Fruit fly (Drosophila melanogaster): Measurements from ENCODE around the gene CG42784.
"Not testable (repeated sequence)": the region's sequence is repeated elsewhere in the genome, so short reads cannot be mapped to it uniquely, and the experiment has no call there.

The CG42784 gene

DNA sequence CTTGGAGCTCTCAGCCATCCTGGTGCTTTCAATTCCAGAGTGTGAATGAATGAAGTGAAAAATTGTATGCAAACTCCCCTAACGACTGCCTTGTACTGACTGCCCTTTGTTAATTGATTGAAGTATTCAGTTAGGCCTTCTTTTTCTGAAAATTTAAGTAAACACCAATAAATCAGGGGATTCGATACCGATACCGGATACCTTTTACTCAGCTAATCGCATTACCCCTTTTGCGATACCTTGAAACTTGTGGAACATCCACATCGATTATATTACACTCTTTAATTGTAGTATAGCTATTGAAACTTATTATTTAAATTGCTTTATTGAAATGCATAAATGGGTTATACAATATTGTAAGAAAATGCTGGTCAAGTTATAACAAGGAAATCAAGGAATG, 19.1 kb upstream of the CG42784 start, which contains the start of gene CG16957:
CG16957 (minus strand) TSS at position 101 of the 400 bp plus-strand sequence.
- TF ChIP-seq pan (optimal IDR thresholded peaks at IDR 0.05): no peak
- TF ChIP-seq usp (GFP tag; optimal IDR thresholded peaks at IDR 0.05): no peak
- TF ChIP-seq psq (optimal IDR thresholded peaks at IDR 0.05): no peak
- TF ChIP-seq CG8478 (optimal IDR thresholded peaks at IDR 0.05): no peak
- no peak for TF ChIP-seq Dll (optimal IDR thresholded peaks at IDR 0.05)
- TF ChIP-seq EcR (GFP tag; optimal IDR thresholded peaks at IDR 0.05): no peak

DNA sequence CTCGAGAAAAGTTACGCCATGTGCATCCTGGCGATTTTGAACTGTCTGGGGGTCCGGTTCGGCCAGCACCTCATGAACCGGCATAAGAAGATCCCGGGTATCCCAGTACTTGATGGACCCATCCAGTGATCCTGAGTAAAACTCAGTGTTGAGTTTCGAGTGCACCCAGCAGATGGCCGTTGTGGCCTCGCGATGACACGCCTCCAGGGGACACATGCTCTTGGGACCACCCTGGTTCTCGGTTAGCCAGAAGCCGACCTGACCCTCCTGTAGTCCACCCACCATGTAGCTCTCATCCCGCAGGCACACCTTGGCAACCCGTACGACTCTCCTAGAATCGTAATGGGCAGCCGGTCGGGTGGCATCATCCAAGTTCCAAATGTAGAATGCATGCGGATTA, 17.8 kb upstream of the CG42784 start:
- TF ChIP-seq Dll (optimal IDR thresholded peaks at IDR 0.05) (no peak), pan (optimal IDR thresholded peaks at IDR 0.05) (no peak), CG8478 (optimal IDR thresholded peaks at IDR 0.05) (no peak), psq (optimal IDR thresholded peaks at IDR 0.05) (no peak), usp (GFP tag; optimal IDR thresholded peaks at IDR 0.05) (no peak), EcR (GFP tag; optimal IDR thresholded peaks at IDR 0.05) (no peak)

DNA sequence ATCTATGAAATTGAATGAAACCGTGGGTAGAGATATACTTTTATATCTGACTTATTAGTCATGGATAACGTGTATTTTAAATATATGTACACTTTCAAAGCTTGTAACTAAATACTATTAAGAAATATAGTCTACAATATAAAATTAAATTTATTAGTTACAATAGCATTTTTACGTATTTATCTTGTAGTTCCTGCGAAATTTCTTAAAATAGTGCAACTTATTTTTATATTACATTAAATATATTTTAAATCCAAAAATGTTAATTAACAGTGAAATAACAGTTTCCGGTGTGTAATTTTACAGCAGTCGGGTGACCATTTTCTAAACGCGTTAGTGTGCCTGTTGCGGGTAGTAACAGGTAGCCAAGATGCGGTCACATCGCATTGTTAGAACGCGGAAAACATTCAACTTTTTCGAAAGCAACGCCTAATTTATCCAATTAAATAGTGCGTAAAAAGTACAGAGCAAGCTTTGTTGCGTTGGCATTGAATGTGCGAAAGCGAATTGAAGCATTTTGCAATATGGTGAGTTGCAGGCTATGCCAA, 16.5 kb upstream of the CG42784 start, which contains the start of the genes CG10859 and CG7110:
CG10859 (minus strand) TSS at position 51 of the 548 bp plus-strand sequence.
CG7110 (plus strand) TSS at position 378 of the 548 bp plus-strand sequence.
- no peak for TF ChIP-seq usp (GFP tag; optimal IDR thresholded peaks at IDR 0.05)
- TF ChIP-seq psq (optimal IDR thresholded peaks at IDR 0.05): no peak
- no peak for TF ChIP-seq EcR (GFP tag; optimal IDR thresholded peaks at IDR 0.05)
- no peak for TF ChIP-seq Dll (optimal IDR thresholded peaks at IDR 0.05)
- TF ChIP-seq CG8478 (optimal IDR thresholded peaks at IDR 0.05): no peak
- TF ChIP-seq pan (optimal IDR thresholded peaks at IDR 0.05): no peak

- TF ChIP-seq Dll (optimal IDR thresholded peaks at IDR 0.05): no peak
- no peak for TF ChIP-seq usp (GFP tag; optimal IDR thresholded peaks at IDR 0.05)
- no peak for TF ChIP-seq EcR (GFP tag; optimal IDR thresholded peaks at IDR 0.05)
- TF ChIP-seq pan (optimal IDR thresholded peaks at IDR 0.05): no peak
- no peak for TF ChIP-seq CG8478 (optimal IDR thresholded peaks at IDR 0.05)
- TF ChIP-seq psq (optimal IDR thresholded peaks at IDR 0.05): no peak
These were observed 15.7 kb upstream of the CG42784 start for dm6 chr2L:13399565-13399964.

dm6 chr2L:13411566-13411965, 3.7 kb upstream of the CG42784 start, which contains the start of gene Vm34Ca:
Gene Vm34Ca, minus strand, starts transcription at chr2L:13411631.
- TF ChIP-seq EcR (GFP tag; optimal IDR thresholded peaks at IDR 0.05) (no peak), CG8478 (optimal IDR thresholded peaks at IDR 0.05) (no peak), psq (optimal IDR thresholded peaks at IDR 0.05) (no peak), Dll (optimal IDR thresholded peaks at IDR 0.05) (no peak), usp (GFP tag; optimal IDR thresholded peaks at IDR 0.05) (no peak)

dm6 chr2L:13412219-13412618, 3.0 kb upstream of the CG42784 start, which contains the start of gene Flad2:
Gene Flad2, plus strand, starts transcription at chr2L:13412519.
- TF ChIP-seq EcR (GFP tag; optimal IDR thresholded peaks at IDR 0.05) (no peak), psq (optimal IDR thresholded peaks at IDR 0.05) (no peak), CG8478 (optimal IDR thresholded peaks at IDR 0.05) (no peak)

DNA sequence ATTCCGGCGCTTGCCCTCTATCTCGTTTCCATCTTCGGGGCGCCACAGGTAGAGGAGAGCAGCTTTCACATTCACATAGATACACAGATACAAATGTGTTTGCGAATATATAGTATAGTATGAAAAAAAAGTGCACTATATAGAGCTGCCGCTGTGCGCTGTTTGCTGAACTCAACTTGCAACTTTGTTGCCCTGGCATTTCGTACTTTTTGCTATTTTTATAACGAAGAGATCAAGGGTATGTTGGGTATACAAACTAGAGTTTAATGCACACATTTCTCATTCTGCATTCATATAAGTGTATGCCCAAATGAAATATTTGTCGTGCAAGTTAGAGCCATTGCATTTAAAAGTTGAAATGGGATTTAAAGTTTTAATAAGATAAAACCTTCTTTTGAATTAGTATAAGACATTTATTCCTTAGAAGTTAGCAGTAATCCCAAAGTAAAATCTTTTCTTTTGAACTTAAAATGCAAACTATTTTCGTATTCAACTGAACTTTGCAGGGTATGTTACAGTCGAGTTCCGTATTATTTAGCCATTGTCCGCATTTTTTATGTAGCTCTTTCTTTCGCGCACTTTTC, 15.8 kb downstream of the CG42784 start:
- TF ChIP-seq CG8478 (optimal IDR thresholded peaks at IDR 0.05) (no peak), psq (optimal IDR thresholded peaks at IDR 0.05) (no peak), usp (GFP tag; optimal IDR thresholded peaks at IDR 0.05) (no peak), EcR (GFP tag; optimal IDR thresholded peaks at IDR 0.05) (no peak), Dll (optimal IDR thresholded peaks at IDR 0.05) (no peak), pan (optimal IDR thresholded peaks at IDR 0.05) (no peak)

DNA sequence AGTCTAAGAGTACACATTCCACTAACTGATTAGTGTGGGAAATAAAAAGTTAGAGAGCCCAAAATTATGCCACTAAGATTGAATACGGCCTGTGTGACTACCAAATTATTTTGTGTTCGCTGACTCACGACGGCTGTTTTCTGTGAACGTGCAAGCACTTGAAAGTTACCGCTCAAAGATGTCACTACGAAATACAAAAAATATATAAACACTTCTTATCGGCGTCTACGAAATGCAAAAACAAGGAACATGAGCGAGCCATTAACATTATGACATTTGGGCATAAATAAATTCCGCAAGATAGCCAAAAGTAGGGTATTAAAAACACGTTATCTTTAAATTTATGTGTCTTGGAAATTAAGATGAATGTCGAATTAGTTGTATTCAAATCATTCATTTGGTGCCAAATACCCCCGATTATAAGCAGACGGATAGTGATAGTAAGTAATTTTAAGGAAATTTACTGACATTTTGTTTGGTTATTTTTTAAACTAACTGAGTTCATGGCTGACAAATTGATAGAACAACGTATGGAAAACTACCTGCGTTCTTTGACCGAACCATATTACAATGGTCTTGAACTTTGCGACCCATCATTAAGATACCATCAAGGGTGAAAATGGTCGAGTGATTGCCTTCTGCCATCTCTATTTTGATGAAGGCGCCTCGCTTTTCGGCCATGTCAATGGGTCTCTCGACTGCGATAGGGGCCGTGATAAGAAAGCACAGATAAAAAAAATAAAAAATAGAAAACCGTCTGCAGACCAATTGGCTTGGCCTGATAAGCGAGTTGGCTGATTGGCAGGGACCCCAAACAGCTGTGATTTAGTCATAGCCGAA, 19.8 kb downstream of the CG42784 start, which contains the start of gene Tehao:
Tehao (plus strand) TSS at position 828 of the 840 bp plus-strand sequence.
- TF ChIP-seq Dll (optimal IDR thresholded peaks at IDR 0.05) (no peak), CG8478 (optimal IDR thresholded peaks at IDR 0.05) (no peak), pan (optimal IDR thresholded peaks at IDR 0.05) (no peak), EcR (GFP tag; optimal IDR thresholded peaks at IDR 0.05) (no peak), psq (optimal IDR thresholded peaks at IDR 0.05) (no peak), usp (GFP tag; optimal IDR thresholded peaks at IDR 0.05) (no peak)

DNA sequence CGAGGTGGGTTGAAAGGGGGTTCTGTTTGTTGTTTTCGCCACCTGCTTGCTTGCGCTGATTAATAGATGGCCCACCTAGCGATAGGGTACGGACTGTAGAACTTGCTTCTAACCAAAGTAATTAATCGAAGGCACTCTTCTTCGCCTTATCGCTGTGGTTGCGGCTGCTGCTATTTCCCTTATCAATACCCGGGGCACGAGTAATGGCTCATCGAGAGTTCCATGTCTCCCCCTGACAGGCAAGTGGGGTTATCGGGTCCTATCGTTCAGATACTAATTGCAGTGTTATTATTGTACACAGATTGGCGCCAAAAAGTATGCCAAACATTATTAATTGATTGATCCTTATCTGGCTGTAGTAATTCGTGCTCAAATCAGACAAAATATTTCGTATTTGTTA, 21.6 kb downstream of the CG42784 start:
- TF ChIP-seq Dll (optimal IDR thresholded peaks at IDR 0.05): no peak
- TF ChIP-seq CG8478 (optimal IDR thresholded peaks at IDR 0.05): no peak
- no peak for TF ChIP-seq EcR (GFP tag; optimal IDR thresholded peaks at IDR 0.05)
- no peak for TF ChIP-seq psq (optimal IDR thresholded peaks at IDR 0.05)
- TF ChIP-seq pan (optimal IDR thresholded peaks at IDR 0.05): no peak
- TF ChIP-seq usp (GFP tag; optimal IDR thresholded peaks at IDR 0.05): no peak

dm6 chr2L:13445249-13445846, 30.1 kb downstream of the CG42784 start, which contains the start of gene Hacd2:
Gene Hacd2, minus strand, starts transcription at chr2L:13445651.
- TF ChIP-seq pan (optimal IDR thresholded peaks at IDR 0.05): no peak
- TF ChIP-seq CG8478 (optimal IDR thresholded peaks at IDR 0.05): no peak
- no peak for TF ChIP-seq Dll (optimal IDR thresholded peaks at IDR 0.05)
- TF ChIP-seq psq (optimal IDR thresholded peaks at IDR 0.05): no peak
- TF ChIP-seq usp (GFP tag; optimal IDR thresholded peaks at IDR 0.05): no peak
- no peak for TF ChIP-seq EcR (GFP tag; optimal IDR thresholded peaks at IDR 0.05)

DNA sequence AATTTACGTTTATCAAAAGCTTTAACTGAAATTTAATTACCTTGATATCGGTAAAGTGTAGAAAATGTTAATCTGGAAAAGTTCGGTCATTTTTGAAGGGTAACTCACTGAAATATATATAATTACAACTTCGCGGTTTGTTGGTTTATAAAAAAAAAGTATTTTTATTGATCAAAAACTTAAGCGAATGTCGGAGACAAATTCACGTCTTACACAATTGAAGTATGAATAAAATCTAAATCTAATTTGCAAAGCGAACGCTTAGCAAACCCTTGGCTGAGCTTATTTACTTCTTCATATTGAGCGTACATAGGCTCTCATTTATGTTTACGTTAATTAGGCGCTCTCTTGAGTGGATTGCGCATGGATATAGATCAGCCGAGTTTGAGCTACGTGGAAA, 34.2 kb downstream of the CG42784 start, which contains the start of gene Hsp60D:
Hsp60D (minus strand) TSS at position 101 of the 400 bp plus-strand sequence.
- not testable (repeated sequence) for TF ChIP-seq usp (GFP tag; optimal IDR thresholded peaks at IDR 0.05); pan (optimal IDR thresholded peaks at IDR 0.05); Dll (optimal IDR thresholded peaks at IDR 0.05)
